Worm (Caenorhabditis elegans) whole organism, L2 larva: ENCODE results near the gene srw-22.
"Not testable (repeated sequence)": the region's sequence is repeated elsewhere in the genome, so short reads cannot be mapped to it uniquely, and the experiment has no call there.

Experiments used
- R02D3.7 ChIP-seq: fragments of 150-350 bp; optimal IDR thresholded peaks from 2 replicates; lab custom pipeline; 2014; ENCODE audit warnings: missing biosample characterization, missing genetic modification characterization
- alr-1 ChIP-seq: fragments of 150-350 bp; optimal IDR thresholded peaks from 2 replicates; lab custom pipeline; 2014; ENCODE audit warnings: missing biosample characterization, missing genetic modification characterization
- aly-2 ChIP-seq: fragments of 150-350 bp; optimal IDR thresholded peaks from 2 replicates; lab custom pipeline; 2014; ENCODE audit warnings: missing biosample characterization, missing genetic modification characterization
- ceh-16 ChIP-seq: fragments of 150-350 bp; optimal IDR thresholded peaks from 2 replicates; lab custom pipeline; 2014; ENCODE audit warnings: missing biosample characterization, missing genetic modification characterization
- egl-27 ChIP-seq: sonication (generic microtip); optimal IDR thresholded peaks from 3 replicates; lab custom pipeline; 2017; ENCODE audit warnings: missing biosample characterization, missing genetic modification reagents, missing genetic modification characterization
- fos-1 ChIP-seq: fragments of 150-350 bp; optimal IDR thresholded peaks from 2 replicates; lab custom pipeline; 2014; ENCODE audit warnings: missing biosample characterization, missing genetic modification characterization
- lin-39 ChIP-seq: fragments of 150-350 bp; optimal IDR thresholded peaks from 2 replicates; lab custom pipeline; 2014; ENCODE audit warnings: missing biosample characterization, missing genetic modification reagents, missing genetic modification characterization
- mab-5 ChIP-seq: fragments of 150-350 bp; optimal IDR thresholded peaks from 2 replicates; lab custom pipeline; 2014; ENCODE audit warnings: missing biosample characterization, missing genetic modification characterization
- nhr-12 ChIP-seq: fragments of 150-350 bp; optimal IDR thresholded peaks from 2 replicates; lab custom pipeline; 2014; ENCODE audit warnings: missing biosample characterization, missing genetic modification characterization
- unc-62 ChIP-seq: fragments of 150-350 bp; optimal IDR thresholded peaks from 2 replicates; lab custom pipeline; 2014; ENCODE audit warnings: missing biosample characterization, missing genetic modification reagents, missing genetic modification characterization

ce11 chrV:15262336-15262735, 6.1 kb upstream of the srw-22 start, which contains the start of gene M01B2.10:
- not testable (repeated sequence) for TF ChIP-seq mab-5 (tag; lab: Kevin White, UChicago); lin-39 (tag; lab: Kevin White, UChicago); unc-62 (GFP tag; lab: Kevin White, UChicago); ceh-16 (tag; lab: Kevin White, UChicago); egl-27 (tag; lab: Kevin White, UChicago); R02D3.7 (tag; lab: Kevin White, UChicago); aly-2 (tag; lab: Kevin White, UChicago); nhr-12 (tag; lab: Kevin White, UChicago); alr-1 (tag; lab: Kevin White, UChicago); fos-1 (tag; lab: Kevin White, UChicago)
